Fruit fly (Drosophila melanogaster) whole organism, embryonic: ENCODE data around the gene CG31089.

Source experiments
- Asciz ChIP-seq: fragments of 200-800 bp; sonication (Bioruptor generic); optimal IDR thresholded peaks from 2 replicates; lab custom pipeline; 2017; ENCODE audit warnings: missing biosample characterization, mild to moderate bottlenecking, missing genetic modification characterization, missing genetic modification reagents
- Blimp-1 ChIP-seq: fragments of 200-800 bp; sonication (Bioruptor generic); optimal IDR thresholded peaks from 3 replicates; lab custom pipeline; 2018; ENCODE audit warnings: missing biosample characterization, missing genetic modification characterization, mild to moderate bottlenecking, moderate library complexity, missing genetic modification reagents
- CG10147 ChIP-seq: fragments of 200-800 bp; sonication (Bioruptor generic); optimal IDR thresholded peaks from 2 replicates; lab custom pipeline; 2019; ENCODE audit warnings: missing biosample characterization, mild to moderate bottlenecking, missing genetic modification characterization, moderate library complexity
- CG10366 ChIP-seq: fragments of 200-800 bp; sonication (Bioruptor generic); IDR thresholded peaks from 2 replicates; pipeline ENCODE4 v1.3.6; 2022; ENCODE audit warnings: missing biosample characterization, missing genetic modification characterization
- CG13123 ChIP-seq: fragments of 200-800 bp; sonication (Bioruptor generic); optimal IDR thresholded peaks from 2 replicates; lab custom pipeline; 2016; ENCODE audit warnings: missing biosample characterization, missing genetic modification characterization
- CG15011 ChIP-seq: fragments of 200-800 bp; sonication (Bioruptor generic); optimal IDR thresholded peaks from 3 replicates; lab custom pipeline; 2018; ENCODE audit warnings: missing biosample characterization, mild to moderate bottlenecking, missing genetic modification characterization
- CG15514 ChIP-seq: fragments of 200-800 bp; sonication (Bioruptor generic); optimal IDR thresholded peaks from 3 replicates; lab custom pipeline; 2017; ENCODE audit warnings: missing biosample characterization, missing genetic modification characterization, mild to moderate bottlenecking, moderate library complexity, missing genetic modification reagents
- CG15601 ChIP-seq: fragments of 200-800 bp; sonication (Bioruptor generic); optimal IDR thresholded peaks from 3 replicates; lab custom pipeline; 2019; ENCODE audit warnings: missing biosample characterization, mild to moderate bottlenecking, missing genetic modification characterization, moderate library complexity
- CG17385 ChIP-seq: fragments of 200-800 bp; sonication (Bioruptor generic); optimal IDR thresholded peaks from 3 replicates; lab custom pipeline; 2018; ENCODE audit warnings: missing biosample characterization, mild to moderate bottlenecking, missing genetic modification characterization
- CG17802 ChIP-seq: fragments of 200-800 bp; sonication (Bioruptor generic); optimal IDR thresholded peaks from 2 replicates; lab custom pipeline; 2018; ENCODE audit warnings: missing biosample characterization, mild to moderate bottlenecking, missing genetic modification characterization, moderate library complexity
- CG30403 ChIP-seq: fragments of 200-800 bp; sonication (Bioruptor generic); optimal IDR thresholded peaks from 3 replicates; lab custom pipeline; 2016; ENCODE audit warnings: missing biosample characterization, missing genetic modification characterization
- CG31224 ChIP-seq: fragments of 200-800 bp; sonication (Bioruptor generic); IDR thresholded peaks from 2 replicates; pipeline ENCODE4 v1.3.6; 2022; ENCODE audit warnings: missing biosample characterization, missing genetic modification characterization
- CG3163 ChIP-seq: fragments of 200-800 bp; sonication (Bioruptor generic); optimal IDR thresholded peaks from 3 replicates; lab custom pipeline; 2016; ENCODE audit warnings: missing biosample characterization, missing genetic modification characterization
- CG32767 ChIP-seq: fragments of 200-800 bp; sonication (Bioruptor generic); IDR thresholded peaks from 2 replicates; pipeline ENCODE4 v1.3.6; 2022; ENCODE audit warnings: missing biosample characterization, missing genetic modification characterization
- CG33213 ChIP-seq: fragments of 200-800 bp; sonication (Bioruptor generic); optimal IDR thresholded peaks from 3 replicates; lab custom pipeline; 2016; ENCODE audit warnings: missing biosample characterization, missing genetic modification characterization
- CG33557 ChIP-seq: fragments of 200-800 bp; sonication (Bioruptor generic); optimal IDR thresholded peaks from 2 replicates; lab custom pipeline; 2019; ENCODE audit warnings: missing biosample characterization, mild to moderate bottlenecking, missing genetic modification characterization, moderate library complexity
- CG3847 ChIP-seq: fragments of 200-800 bp; sonication (Bioruptor generic); IDR thresholded peaks from 2 replicates; pipeline ENCODE4 v1.3.6; 2022; ENCODE audit warnings: missing biosample characterization, missing genetic modification characterization
- CG6254 ChIP-seq: fragments of 200-800 bp; sonication (Bioruptor generic); optimal IDR thresholded peaks from 3 replicates; lab custom pipeline; 2017; ENCODE audit warnings: mild to moderate bottlenecking, missing biosample characterization, missing genetic modification reagents, missing genetic modification characterization
- CG6791 ChIP-seq: fragments of 200-800 bp; sonication (Bioruptor generic); IDR thresholded peaks from 3 replicates; pipeline ENCODE4 v1.3.6; 2022; ENCODE audit warnings: missing biosample characterization, missing genetic modification characterization; ENCODE audit not compliant: partially characterized antibody
- CG6813 ChIP-seq: fragments of 200-800 bp; sonication (Bioruptor generic); optimal IDR thresholded peaks from 2 replicates; lab custom pipeline; 2017; ENCODE audit warnings: missing biosample characterization, missing genetic modification characterization, mild to moderate bottlenecking, moderate library complexity, missing genetic modification reagents
- CG8924 ChIP-seq: fragments of 200-800 bp; optimal IDR thresholded peaks from 3 replicates; lab custom pipeline; 2019; ENCODE audit warnings: missing biosample characterization, mild to moderate bottlenecking, missing genetic modification characterization, moderate library complexity
- CG9437 ChIP-seq: fragments of 200-800 bp; sonication (Bioruptor generic); optimal IDR thresholded peaks from 2 replicates; lab custom pipeline; 2018; ENCODE audit warnings: missing biosample characterization, mild to moderate bottlenecking, missing genetic modification characterization
- CG9609 ChIP-seq: fragments of 200-800 bp; sonication (Bioruptor generic); optimal IDR thresholded peaks from 3 replicates; lab custom pipeline; 2016; ENCODE audit warnings: missing biosample characterization, missing genetic modification characterization
- CG9797 ChIP-seq: fragments of 200-800 bp; sonication (Bioruptor generic); optimal IDR thresholded peaks from 3 replicates; lab custom pipeline; 2018; ENCODE audit warnings: missing biosample characterization, mild to moderate bottlenecking, missing genetic modification characterization
- CG9876 ChIP-seq: fragments of 200-800 bp; sonication (Bioruptor generic); optimal IDR thresholded peaks from 2 replicates; lab custom pipeline; 2016; ENCODE audit warnings: missing biosample characterization, missing genetic modification characterization
- Dad ChIP-seq: fragments of 200-800 bp; sonication (Bioruptor generic); optimal IDR thresholded peaks from 3 replicates; lab custom pipeline; 2016; ENCODE audit warnings: missing biosample characterization, missing genetic modification characterization
- Gsc ChIP-seq: fragments of 200-800 bp; sonication (Bioruptor generic); IDR thresholded peaks from 2 replicates; pipeline ENCODE4 v1.3.6; 2022; ENCODE audit warnings: missing biosample characterization, missing genetic modification characterization
- Gug ChIP-seq: fragments of 200-800 bp; sonication (Bioruptor generic); IDR thresholded peaks from 4 replicates; pipeline ENCODE4 v1.3.6; 2022; ENCODE audit warnings: missing biosample characterization, missing genetic modification characterization
- HLHmδ ChIP-seq: fragments of 200-800 bp; sonication (Bioruptor generic); optimal IDR thresholded peaks from 2 replicates; lab custom pipeline; 2018; ENCODE audit warnings: missing biosample characterization, mild to moderate bottlenecking, missing genetic modification characterization, moderate library complexity
- Hr78 ChIP-seq, 2 experiments: fragments of 200-800 bp in 1 of 2; fragments of >200 bp in 1 of 2; sonication (Bioruptor generic) in 1 of 2; optimal IDR thresholded peaks; 2 replicates each; lab custom pipeline; 2017 to 2019; ENCODE audit warnings: missing biosample characterization in 2 of 2, missing genetic modification characterization in 2 of 2, mild to moderate bottlenecking in 1 of 2, moderate library complexity in 1 of 2
- Max ChIP-seq: fragments of 200-800 bp; sonication (Bioruptor generic); optimal IDR thresholded peaks from 2 replicates; lab custom pipeline; 2016; ENCODE audit warnings: missing biosample characterization, mild to moderate bottlenecking, missing genetic modification characterization
- NfI ChIP-seq: fragments of 200-800 bp; sonication (Bioruptor generic); optimal IDR thresholded peaks from 3 replicates; lab custom pipeline; 2018; ENCODE audit warnings: missing biosample characterization, mild to moderate bottlenecking, missing genetic modification characterization, moderate library complexity
- Pdp1 ChIP-seq, 2 experiments: fragments of 200-800 bp; sonication (Bioruptor generic); optimal IDR thresholded peaks; 3 replicates each; lab custom pipeline; 2016; ENCODE audit warnings: missing biosample characterization in 2 of 2, missing genetic modification characterization in 2 of 2, mild to moderate bottlenecking in 1 of 2, moderate library complexity in 1 of 2
- Sry-δ ChIP-seq: fragments of 200-800 bp; sonication (Bioruptor generic); optimal IDR thresholded peaks from 2 replicates; lab custom pipeline; 2016; ENCODE audit warnings: missing biosample characterization, missing genetic modification characterization
- Xrp1 ChIP-seq: fragments of 200-800 bp; sonication (Bioruptor generic); IDR thresholded peaks from 2 replicates; pipeline ENCODE4 v1.3.6; 2022; ENCODE audit warnings: missing biosample characterization, missing genetic modification characterization
- ab ChIP-seq: fragments of 200-800 bp; sonication (Bioruptor generic); optimal IDR thresholded peaks from 2 replicates; lab custom pipeline; 2016; ENCODE audit warnings: missing biosample characterization, missing genetic modification characterization
- ap ChIP-seq: fragments of 200-800 bp; sonication (Bioruptor generic); IDR thresholded peaks from 2 replicates; pipeline ENCODE4 v1.3.6; 2022; ENCODE audit warnings: missing biosample characterization, missing genetic modification characterization
- bcd ChIP-seq: fragments of 200-800 bp; sonication (Bioruptor generic); optimal IDR thresholded peaks from 2 replicates; lab custom pipeline; 2017; ENCODE audit warnings: missing biosample characterization, mild to moderate bottlenecking, missing genetic modification characterization
- bsh ChIP-seq, 2 experiments: fragments of 200-800 bp; sonication (Bioruptor generic); optimal IDR thresholded peaks; 2 replicates each; lab custom pipeline; 2017 to 2018; ENCODE audit warnings: mild to moderate bottlenecking in 2 of 2, missing biosample characterization in 2 of 2, missing genetic modification characterization in 2 of 2, moderate library complexity in 1 of 2
- gfzf ChIP-seq: fragments of 200-800 bp; sonication (Bioruptor generic); optimal IDR thresholded peaks from 2 replicates; lab custom pipeline; 2016; ENCODE audit warnings: missing biosample characterization, mild to moderate bottlenecking, missing genetic modification characterization, moderate library complexity
- h ChIP-seq: fragments of >200 bp; optimal IDR thresholded peaks from 2 replicates; lab custom pipeline; 2017
- hb ChIP-seq: fragments of 200-800 bp; sonication (Bioruptor generic); IDR thresholded peaks from 3 replicates; pipeline ENCODE4 v1.3.6; 2022; ENCODE audit warnings: missing biosample characterization, missing genetic modification characterization; ENCODE audit not compliant: partially characterized antibody
- hkb ChIP-seq, 2 experiments: fragments of 200-800 bp in 1 of 2; fragments of >200 bp in 1 of 2; sonication (Bioruptor generic) in 1 of 2; IDR thresholded peaks in 1 of 2; optimal IDR thresholded peaks in 1 of 2; 2 replicates each; pipeline versions ENCODE4 v1.3.6 to Lab custom; 2017 to 2022; ENCODE audit warnings: missing biosample characterization in 1 of 2, missing genetic modification characterization in 1 of 2
- pho ChIP-seq: fragments of 200-800 bp; sonication (Bioruptor generic); optimal IDR thresholded peaks from 2 replicates; lab custom pipeline; 2016; ENCODE audit warnings: missing biosample characterization, missing genetic modification characterization
- salm ChIP-seq: fragments of 200-800 bp; sonication (Bioruptor generic); optimal IDR thresholded peaks from 2 replicates; lab custom pipeline; 2018; ENCODE audit warnings: missing biosample characterization, mild to moderate bottlenecking, missing genetic modification characterization
- scrt ChIP-seq: fragments of 200-800 bp; sonication (Bioruptor generic); optimal IDR thresholded peaks from 2 replicates; lab custom pipeline; 2018; ENCODE audit warnings: missing biosample characterization, mild to moderate bottlenecking, missing genetic modification characterization, moderate library complexity
- shn ChIP-seq: fragments of 200-800 bp; sonication (Bioruptor generic); optimal IDR thresholded peaks from 3 replicates; lab custom pipeline; 2016; ENCODE audit warnings: missing biosample characterization, missing genetic modification characterization
- unc-4 ChIP-seq: fragments of 200-800 bp; sonication (Bioruptor generic); IDR thresholded peaks from 2 replicates; pipeline ENCODE4 v1.3.6; 2022; ENCODE audit warnings: missing biosample characterization, missing genetic modification characterization; ENCODE audit not compliant: partially characterized antibody

Gene CG31089

dm6 chr3R:25880198-25880970 lies 22.1 kb upstream of the CG31089 start (continued):
- TF ChIP-seq CG13123 (GFP tag; lab: Kevin White, UChicago) (no peak), pho (no peak), CG9876 (no peak), CG33213 (GFP tag; lab: Kevin White, UChicago) (no peak), CG33557 (GFP tag; lab: Kevin White, UChicago) (peak; percentile 24), salm (tag; lab: Kevin White, UChicago) (peak; percentile 37), shn (GFP tag; lab: Kevin White, UChicago) (no peak), CG9437 (peak; percentile 47), CG3163 (GFP tag; lab: Kevin White, UChicago) (no peak), Sry-δ (GFP tag; lab: Kevin White, UChicago) (no peak), CG3847 (GFP tag; lab: Robert Waterston, UW) (no peak), bsh (GFP tag; optimal IDR thresholded peaks at IDR 0.05; lab: Kevin White, UChicago) (peak in 1 of 2 experiments; percentile 64), CG10147 (GFP tag; lab: Kevin White, UChicago) (peak; percentile 56), CG15011 (no peak), Blimp-1 (GFP tag; lab: Kevin White, UChicago) (peak; percentile 65), HLHmδ (GFP tag; lab: Kevin White, UChicago) (no peak), CG9797 (GFP tag; lab: Kevin White, UChicago) (no peak), Xrp1 (peak; percentile 67), Dad (GFP tag; lab: Kevin White, UChicago) (no peak), ap (GFP tag; lab: Robert Waterston, UW) (no peak), Gug (no peak; the same call in 3 of the 4 replicates), bcd (GFP tag; lab: Kevin White, UChicago) (peak; percentile 37), CG6813 (GFP tag; lab: Kevin White, UChicago) (peak; percentile 44), ab (GFP tag; lab: Kevin White, UChicago) (no peak), CG15514 (GFP tag; lab: Kevin White, UChicago) (peak; percentile 10), CG31224 (GFP tag; lab: Robert Waterston, UW) (no peak), hkb (optimal IDR thresholded peaks at IDR 0.05; lab: Kevin White, UChicago) (no peak), hkb (GFP tag; IDR thresholded peaks at IDR 0.05; lab: Robert Waterston, UW) (no peak), Pdp1 (GFP tag; optimal IDR thresholded peaks at IDR 0.05; lab: Kevin White, UChicago) (no peak), scrt (GFP tag; lab: Kevin White, UChicago) (no peak), unc-4 (no peak), CG17385 (GFP tag; lab: Kevin White, UChicago) (peak; percentile 54), CG30403 (peak; percentile 37), CG32767 (GFP tag; lab: Robert Waterston, UW) (peak; percentile 67; the same call in 1 of the 2 replicates), Max (GFP tag; lab: Kevin White, UChicago) (no peak), Gsc (GFP tag; lab: Robert Waterston, UW) (no peak), CG8924 (tag; lab: Kevin White, UChicago) (peak; percentile 48), CG6791 (GFP tag; lab: Robert Waterston, UW) (no peak), h (lab: Kevin White, UChicago) (no peak), Hr78 (GFP tag; optimal IDR thresholded peaks at IDR 0.05; lab: Kevin White, UChicago) (no peak), gfzf (GFP tag; lab: Kevin White, UChicago) (no peak), Asciz (GFP tag; lab: Kevin White, UChicago) (peak; percentile 37), hb (no peak), NfI (peak; percentile 22), CG10366 (GFP tag; lab: Robert Waterston, UW) (peak; percentile 29; the same call in 1 of the 2 replicates), CG17802 (no peak), CG15601 (tag; lab: Kevin White, UChicago) (peak; percentile 63), CG6254 (GFP tag; lab: Kevin White, UChicago) (no peak), CG9609 (no peak)
